Worm (Caenorhabditis elegans): ENCODE data around the gene gsy-1.

Gene gsy-1

ce11 chrII:12914514-12915075, 36.7 kb upstream of the gsy-1 start, which contains the start of gene F35C5.12:
Gene F35C5.12, minus strand, starts transcription at chrII:12914564.
- TF ChIP-seq lsy-12 (tag; optimal IDR thresholded peaks at IDR 0.05) (peak; percentile 23), lin-15B (tag; optimal IDR thresholded peaks at IDR 0.05) (peak; percentile 6), pha-4 (tag; optimal IDR thresholded peaks at IDR 0.05) (peak; percentile 48), skn-1 (tag; optimal IDR thresholded peaks at IDR 0.05) (peak; percentile 66), nfya-1 (tag; optimal IDR thresholded peaks at IDR 0.05; ENCODE audit: insufficient read depth) (peak; percentile 39), elt-1 (tag; optimal IDR thresholded peaks at IDR 0.05) (no peak), nhr-23 (tag; optimal IDR thresholded peaks at IDR 0.05) (peak; percentile 67), nhr-67 (tag; optimal IDR thresholded peaks at IDR 0.05) (no peak), nhr-77 (tag; optimal IDR thresholded peaks at IDR 0.05) (no peak), elt-2 (tag; optimal IDR thresholded peaks at IDR 0.05) (peak; percentile 8)

- TF ChIP-seq ama-1 (optimal IDR thresholded peaks at IDR 0.05) = no peak
- TF ChIP-seq nhr-77 (tag; optimal IDR thresholded peaks at IDR 0.05) = no peak
Measured at ce11 chrII:12908779-12909178, 30.9 kb upstream of the gsy-1 start, which contains the start of gene ddn-2. Gene ddn-2, plus strand, starts transcription at chrII:12909079.

ce11 chrII:12907070-12907469, 29.1 kb upstream of the gsy-1 start, which contains the start of gene nspb-11:
Gene nspb-11, plus strand, starts transcription at chrII:12907370.
- no peak for TF ChIP-seq snpc-4 (tag; optimal IDR thresholded peaks at IDR 0.05)
- no peak for TF ChIP-seq lin-15B (tag; optimal IDR thresholded peaks at IDR 0.05)
- TF ChIP-seq nhr-77 (tag; optimal IDR thresholded peaks at IDR 0.05) = no peak
- TF ChIP-seq fkh-10 (GFP tag; optimal IDR thresholded peaks at IDR 0.05) = no peak
- no peak for TF ChIP-seq ceh-16 (tag; optimal IDR thresholded peaks at IDR 0.05)
- TF ChIP-seq ZK546.5 (tag; optimal IDR thresholded peaks at IDR 0.05) = no peak
- TF ChIP-seq unc-39 (tag; optimal IDR thresholded peaks at IDR 0.05) = no peak
- TF ChIP-seq zag-1 (tag; optimal IDR thresholded peaks at IDR 0.05) = no peak
- TF ChIP-seq skn-1 (tag; optimal IDR thresholded peaks at IDR 0.05) = no peak
- TF ChIP-seq jun-1 (tag; optimal IDR thresholded peaks at IDR 0.05) = no peak

ce11 chrII:12904174-12904573, 26.3 kb upstream of the gsy-1 start, which contains the start of gene clec-66:
Gene clec-66, plus strand, starts transcription at chrII:12904398.
- no peak for TF ChIP-seq daf-12 (tag; optimal IDR thresholded peaks at IDR 0.05)
- no peak for TF ChIP-seq snpc-4 (tag; optimal IDR thresholded peaks at IDR 0.05)
- no peak for TF ChIP-seq eor-1 (tag; optimal IDR thresholded peaks at IDR 0.05)
- no peak for TF ChIP-seq hmg-11 (tag; optimal IDR thresholded peaks at IDR 0.05)
- TF ChIP-seq unc-39 (tag; optimal IDR thresholded peaks at IDR 0.05) = no peak
- no peak for TF ChIP-seq nhr-23 (tag; optimal IDR thresholded peaks at IDR 0.05)
- no peak for TF ChIP-seq tbx-2 (tag; optimal IDR thresholded peaks at IDR 0.05)
- peak; percentile 27 for TF ChIP-seq elt-2 (tag; optimal IDR thresholded peaks at IDR 0.05)
- TF ChIP-seq elt-1 (tag; optimal IDR thresholded peaks at IDR 0.05) = no peak
- TF ChIP-seq pha-4 (tag; optimal IDR thresholded peaks at IDR 0.05) = no peak
- TF ChIP-seq pqm-1 (tag; optimal IDR thresholded peaks at IDR 0.05) = peak; percentile 18
- no peak for TF ChIP-seq fos-1 (tag; optimal IDR thresholded peaks at IDR 0.05)
- no peak for TF ChIP-seq ama-1 (optimal IDR thresholded peaks at IDR 0.05)
- no peak for TF ChIP-seq nhr-67 (tag; optimal IDR thresholded peaks at IDR 0.05)
- no peak for TF ChIP-seq ceh-28 (tag; optimal IDR thresholded peaks at IDR 0.05)
- no peak for TF ChIP-seq skn-1 (tag; optimal IDR thresholded peaks at IDR 0.05)

ce11 chrII:12901025-12901424, 23.1 kb upstream of the gsy-1 start, which contains the start of gene clec-65:
Gene clec-65, plus strand, starts transcription at chrII:12901325.
- TF ChIP-seq fkh-2 (tag; optimal IDR thresholded peaks at IDR 0.05) (no peak), elt-2 (tag; optimal IDR thresholded peaks at IDR 0.05) (peak; percentile 36), pqm-1 (tag; optimal IDR thresholded peaks at IDR 0.05) (peak; percentile 2), nhr-12 (tag; optimal IDR thresholded peaks at IDR 0.05) (no peak), pha-4 (tag; optimal IDR thresholded peaks at IDR 0.05) (peak; percentile 11), mdl-1 (tag; optimal IDR thresholded peaks at IDR 0.05) (no peak)

- TF ChIP-seq mdl-1 (tag; optimal IDR thresholded peaks at IDR 0.05) (no peak), elt-2 (tag; optimal IDR thresholded peaks at IDR 0.05) (peak; percentile 31)
Measured at ce11 chrII:12897942-12898341, 20.0 kb upstream of the gsy-1 start, which contains the start of gene clec-64. Gene clec-64, plus strand, starts transcription at chrII:12898242.

ce11 chrII:12897361-12897760, 19.4 kb upstream of the gsy-1 start:
- no peak for TF ChIP-seq ceh-82 (tag; optimal IDR thresholded peaks at IDR 0.05)
- TF ChIP-seq egl-5 (tag; optimal IDR thresholded peaks at IDR 0.05) = no peak
- no peak for TF ChIP-seq snpc-4 (tag; optimal IDR thresholded peaks at IDR 0.05)
- TF ChIP-seq jun-1 (tag; optimal IDR thresholded peaks at IDR 0.05) = no peak
- TF ChIP-seq tbx-2 (tag; optimal IDR thresholded peaks at IDR 0.05) = no peak
- no peak for TF ChIP-seq fkh-10 (GFP tag; optimal IDR thresholded peaks at IDR 0.05)
- no peak for TF ChIP-seq lin-39 (tag; optimal IDR thresholded peaks at IDR 0.05)
- TF ChIP-seq lin-15B (tag; optimal IDR thresholded peaks at IDR 0.05) = no peak
- TF ChIP-seq nhr-25 (tag; optimal IDR thresholded peaks at IDR 0.05) = no peak
- no peak for TF ChIP-seq elt-3 (tag; optimal IDR thresholded peaks at IDR 0.05)
- no peak for TF ChIP-seq elt-1 (tag; optimal IDR thresholded peaks at IDR 0.05)
- TF ChIP-seq R02D3.7 (tag; optimal IDR thresholded peaks at IDR 0.05) = no peak
- no peak for TF ChIP-seq ama-1 (optimal IDR thresholded peaks at IDR 0.05)
